Worm (Caenorhabditis elegans) whole organism, L3 larva: ENCODE data around the gene C47A10.16.

Source experiments
- aly-2 ChIP-seq: fragments of 150-350 bp; optimal IDR thresholded peaks from 2 replicates; lab custom pipeline; 2014; ENCODE audit warnings: missing biosample characterization, missing genetic modification characterization
- ama-1 ChIP-seq: fragments of 150-350 bp; optimal IDR thresholded peaks from 2 replicates; lab custom pipeline; 2018
- ceh-16 ChIP-seq: sonication (generic microtip); optimal IDR thresholded peaks from 2 replicates; lab custom pipeline; 2017; ENCODE audit warnings: missing biosample characterization, missing genetic modification characterization
- ceh-28 ChIP-seq: fragments of 150-350 bp; optimal IDR thresholded peaks from 2 replicates; lab custom pipeline; 2014; ENCODE audit warnings: missing biosample characterization, missing genetic modification reagents, missing genetic modification characterization
- ceh-82 ChIP-seq: fragments of 150-350 bp; optimal IDR thresholded peaks from 2 replicates; lab custom pipeline; 2014; ENCODE audit warnings: missing biosample characterization, missing genetic modification characterization
- daf-12 ChIP-seq: fragments of 150-350 bp; optimal IDR thresholded peaks from 2 replicates; lab custom pipeline; 2014; ENCODE audit warnings: missing biosample characterization, missing genetic modification reagents, missing genetic modification characterization
- egl-27 ChIP-seq: sonication (generic microtip); optimal IDR thresholded peaks from 4 replicates; lab custom pipeline; 2017; ENCODE audit warnings: missing biosample characterization, missing genetic modification reagents, missing genetic modification characterization
- egl-5 ChIP-seq: fragments of 150-350 bp; optimal IDR thresholded peaks from 2 replicates; lab custom pipeline; 2017; ENCODE audit warnings: missing biosample characterization, missing genetic modification reagents, missing genetic modification characterization, inconsistent platforms
- elt-1 ChIP-seq: fragments of 150-350 bp; optimal IDR thresholded peaks from 2 replicates; lab custom pipeline; 2014; ENCODE audit warnings: missing biosample characterization, missing genetic modification characterization
- elt-2 ChIP-seq: sonication (generic microtip); optimal IDR thresholded peaks from 2 replicates; lab custom pipeline; 2016; ENCODE audit warnings: missing genetic modification reagents, mild to moderate bottlenecking, missing genetic modification characterization, missing compliant biosample characterization
- fkh-10 ChIP-seq: sonication (generic microtip); optimal IDR thresholded peaks from 2 replicates; lab custom pipeline; 2017; ENCODE audit warnings: missing biosample characterization, missing genetic modification reagents, missing genetic modification characterization
- fkh-2 ChIP-seq: fragments of 150-350 bp; optimal IDR thresholded peaks from 2 replicates; lab custom pipeline; 2014; ENCODE audit warnings: missing biosample characterization, missing genetic modification reagents, missing genetic modification characterization
- fos-1 ChIP-seq: fragments of 150-350 bp; optimal IDR thresholded peaks from 2 replicates; lab custom pipeline; 2014; ENCODE audit warnings: missing biosample characterization, missing genetic modification characterization
- hmg-11 ChIP-seq: sonication (generic microtip); optimal IDR thresholded peaks from 2 replicates; lab custom pipeline; 2016; ENCODE audit warnings: missing genetic modification characterization, missing compliant biosample characterization
- jun-1 ChIP-seq: fragments of 150-350 bp; optimal IDR thresholded peaks from 2 replicates; lab custom pipeline; 2014; ENCODE audit warnings: missing biosample characterization, missing genetic modification reagents, missing genetic modification characterization
- lin-15B ChIP-seq: fragments of 150-350 bp; optimal IDR thresholded peaks from 2 replicates; lab custom pipeline; 2014; ENCODE audit warnings: missing biosample characterization, missing genetic modification characterization
- lin-39 ChIP-seq: fragments of 150-350 bp; optimal IDR thresholded peaks from 2 replicates; lab custom pipeline; 2018; ENCODE audit warnings: missing biosample characterization, missing genetic modification reagents, missing genetic modification characterization
- lsy-12 ChIP-seq: sonication (generic microtip); optimal IDR thresholded peaks from 2 replicates; lab custom pipeline; 2016; ENCODE audit warnings: mild to moderate bottlenecking, missing genetic modification characterization, missing compliant biosample characterization
- mdl-1 ChIP-seq: fragments of 150-350 bp; optimal IDR thresholded peaks from 2 replicates; lab custom pipeline; 2014; ENCODE audit warnings: missing biosample characterization, missing genetic modification characterization
- mml-1 ChIP-seq: fragments of 150-350 bp; sonication (generic microtip); optimal IDR thresholded peaks from 3 replicates; lab custom pipeline; 2014; ENCODE audit warnings: missing biosample characterization, missing genetic modification characterization
- nfya-1 ChIP-seq: sonication (generic microtip); optimal IDR thresholded peaks from 2 replicates; lab custom pipeline; 2017; ENCODE audit warnings: missing genetic modification characterization, mild to moderate bottlenecking, missing compliant biosample characterization, antibody characterized with exemption, moderate library complexity; ENCODE audit not compliant: insufficient read depth
- nhr-11 ChIP-seq: fragments of 150-350 bp; optimal IDR thresholded peaks from 2 replicates; lab custom pipeline; 2014; ENCODE audit warnings: missing biosample characterization, missing genetic modification characterization
- nhr-12 ChIP-seq: fragments of 150-350 bp; optimal IDR thresholded peaks from 2 replicates; lab custom pipeline; 2014; ENCODE audit warnings: missing biosample characterization, missing genetic modification characterization
- nhr-23 ChIP-seq: fragments of 150-350 bp; optimal IDR thresholded peaks from 2 replicates; lab custom pipeline; 2014; ENCODE audit warnings: missing biosample characterization, missing genetic modification reagents, missing genetic modification characterization
- nhr-237 ChIP-seq: fragments of 150-350 bp; optimal IDR thresholded peaks from 2 replicates; lab custom pipeline; 2014; ENCODE audit warnings: missing biosample characterization, missing genetic modification characterization
- nhr-25 ChIP-seq: sonication (generic microtip); optimal IDR thresholded peaks from 2 replicates; lab custom pipeline; 2017; ENCODE audit warnings: missing biosample characterization, missing genetic modification characterization
- nhr-28 ChIP-seq: fragments of 150-350 bp; optimal IDR thresholded peaks from 2 replicates; lab custom pipeline; 2014; ENCODE audit warnings: missing biosample characterization, missing genetic modification characterization
- nhr-43 ChIP-seq: sonication (generic microtip); optimal IDR thresholded peaks from 2 replicates; lab custom pipeline; 2016; ENCODE audit warnings: mild to moderate bottlenecking, missing genetic modification characterization, missing compliant biosample characterization; ENCODE audit not compliant: poor library complexity, severe bottlenecking
- nhr-67 ChIP-seq: fragments of 150-350 bp; optimal IDR thresholded peaks from 2 replicates; lab custom pipeline; 2014; ENCODE audit warnings: missing biosample characterization, missing genetic modification characterization
- nhr-76 ChIP-seq: fragments of 150-350 bp; sonication (generic microtip); optimal IDR thresholded peaks from 5 replicates; lab custom pipeline; 2014; ENCODE audit warnings: missing biosample characterization, missing genetic modification characterization
- nhr-77 ChIP-seq: fragments of 150-350 bp; optimal IDR thresholded peaks from 2 replicates; lab custom pipeline; 2014; ENCODE audit warnings: missing biosample characterization, missing genetic modification characterization
- pha-4 ChIP-seq: fragments of 150-350 bp; optimal IDR thresholded peaks from 2 replicates; lab custom pipeline; 2014; ENCODE audit warnings: missing biosample characterization, missing genetic modification reagents, missing genetic modification characterization
- pqm-1 ChIP-seq: fragments of 150-350 bp; optimal IDR thresholded peaks from 2 replicates; lab custom pipeline; 2017; ENCODE audit warnings: missing biosample characterization, missing genetic modification characterization, inconsistent platforms
- sea-2 ChIP-seq: fragments of 150-350 bp; sonication (generic microtip); optimal IDR thresholded peaks from 4 replicates; lab custom pipeline; 2014; ENCODE audit warnings: missing biosample characterization, missing genetic modification reagents, missing genetic modification characterization
- skn-1 ChIP-seq: fragments of 150-350 bp; optimal IDR thresholded peaks from 2 replicates; lab custom pipeline; 2014; ENCODE audit warnings: missing biosample characterization, missing genetic modification characterization
- snpc-4 ChIP-seq: fragments of 150-350 bp; optimal IDR thresholded peaks from 2 replicates; lab custom pipeline; 2014; ENCODE audit warnings: missing biosample characterization, missing genetic modification characterization
- unc-39 ChIP-seq: sonication (generic microtip); optimal IDR thresholded peaks from 4 replicates; lab custom pipeline; 2017; ENCODE audit warnings: missing biosample characterization, missing genetic modification characterization
- unc-62 ChIP-seq: fragments of 150-350 bp; sonication (generic microtip); optimal IDR thresholded peaks from 4 replicates; lab custom pipeline; 2014; ENCODE audit warnings: missing biosample characterization, missing genetic modification reagents, missing genetic modification characterization
- zag-1 ChIP-seq: fragments of 150-350 bp; optimal IDR thresholded peaks from 2 replicates; lab custom pipeline; 2014; ENCODE audit warnings: missing biosample characterization, missing genetic modification characterization
- ztf-4 ChIP-seq: fragments of 150-350 bp; optimal IDR thresholded peaks from 2 replicates; lab custom pipeline; 2014; ENCODE audit warnings: missing biosample characterization, missing genetic modification characterization

The C47A10.16 gene

DNA sequence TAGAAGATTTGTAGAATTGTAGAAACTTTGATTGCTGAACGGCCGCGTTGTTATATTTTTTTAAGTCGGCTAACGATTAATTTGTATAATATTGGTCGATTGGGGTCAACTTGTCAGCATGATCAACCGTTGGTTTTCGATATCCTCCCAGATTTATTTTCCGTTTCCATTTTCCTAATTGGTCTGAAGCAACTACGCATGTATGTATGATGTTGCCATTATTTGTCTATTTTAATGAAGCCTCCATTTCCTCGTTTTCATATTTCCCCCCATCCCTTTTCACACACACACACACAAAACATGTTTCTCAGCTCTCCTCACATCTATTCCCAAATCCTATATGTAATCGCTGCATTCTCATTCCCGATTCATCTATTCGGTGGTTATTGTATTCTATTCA, 35.6 kb upstream of the C47A10.16 start, which contains the start of gene srh-287:
srh-287 (plus strand) TSS at position 301 of the 400 bp plus-strand sequence.
- no peak for TF ChIP-seq egl-5
- no peak for TF ChIP-seq pha-4 (tag; lab: Kevin White, UChicago)
- no peak for TF ChIP-seq aly-2 (tag; lab: Kevin White, UChicago)
- no peak for TF ChIP-seq nhr-11 (tag; lab: Kevin White, UChicago)
- TF ChIP-seq nhr-43 (tag; lab: Kevin White, UChicago) = no peak
- no peak for TF ChIP-seq pqm-1 (tag; lab: Kevin White, UChicago)
- TF ChIP-seq nhr-76 (tag; lab: Kevin White, UChicago) = no peak
- TF ChIP-seq mdl-1 (tag; lab: Kevin White, UChicago) = no peak
- TF ChIP-seq nhr-237 (tag; lab: Kevin White, UChicago) = no peak
- TF ChIP-seq egl-27 (tag; lab: Kevin White, UChicago) = no peak
- TF ChIP-seq daf-12 (tag; lab: Kevin White, UChicago) = no peak
- TF ChIP-seq, all 47 proteins: peak for 0

DNA sequence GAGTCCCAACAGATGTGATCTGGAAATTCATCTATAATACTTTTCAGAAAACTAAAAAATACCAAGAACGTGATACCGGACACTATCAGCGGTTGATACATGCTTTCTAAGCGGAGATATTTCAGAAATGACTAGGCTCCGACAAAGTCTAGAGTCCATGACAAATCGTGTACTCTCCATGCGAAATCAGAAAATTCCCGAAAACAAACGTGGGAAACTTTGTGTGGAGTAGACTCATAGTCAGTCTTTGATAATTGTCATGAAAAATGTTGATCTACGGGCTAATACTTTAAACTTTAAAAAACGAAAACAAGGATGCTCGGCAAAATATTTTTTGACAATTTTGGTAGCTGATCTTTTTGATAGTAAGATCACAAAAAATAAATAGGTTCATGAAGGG, 33.8 kb upstream of the C47A10.16 start, which contains the start of gene srx-18:
srx-18 (minus strand) TSS at position 101 of the 400 bp plus-strand sequence.
- no peak for TF ChIP-seq ceh-16 (tag; lab: Kevin White, UChicago)
- TF ChIP-seq elt-2 (tag; lab: Kevin White, UChicago) = no peak
- no peak for TF ChIP-seq nhr-28
- no peak for TF ChIP-seq egl-27 (tag; lab: Kevin White, UChicago)
- no peak for TF ChIP-seq nhr-11 (tag; lab: Kevin White, UChicago)
- no peak for TF ChIP-seq ceh-28
- no peak for TF ChIP-seq hmg-11 (tag; lab: Kevin White, UChicago)
- TF ChIP-seq unc-39 (tag; lab: Kevin White, UChicago) = no peak
- TF ChIP-seq nhr-237 (tag; lab: Kevin White, UChicago) = no peak
- no peak for TF ChIP-seq snpc-4 (tag; lab: Kevin White, UChicago)
- TF ChIP-seq zag-1 (tag; lab: Kevin White, UChicago) = no peak
- TF ChIP-seq lin-39 = no peak
- TF ChIP-seq mdl-1 (tag; lab: Kevin White, UChicago) = no peak
- no peak for TF ChIP-seq jun-1 (tag; lab: Kevin White, UChicago)
- TF ChIP-seq nhr-12 (tag; lab: Kevin White, UChicago) = no peak
- TF ChIP-seq aly-2 (tag; lab: Kevin White, UChicago) = no peak
- TF ChIP-seq nhr-23 = no peak
- no peak for TF ChIP-seq nhr-76 (tag; lab: Kevin White, UChicago)

DNA sequence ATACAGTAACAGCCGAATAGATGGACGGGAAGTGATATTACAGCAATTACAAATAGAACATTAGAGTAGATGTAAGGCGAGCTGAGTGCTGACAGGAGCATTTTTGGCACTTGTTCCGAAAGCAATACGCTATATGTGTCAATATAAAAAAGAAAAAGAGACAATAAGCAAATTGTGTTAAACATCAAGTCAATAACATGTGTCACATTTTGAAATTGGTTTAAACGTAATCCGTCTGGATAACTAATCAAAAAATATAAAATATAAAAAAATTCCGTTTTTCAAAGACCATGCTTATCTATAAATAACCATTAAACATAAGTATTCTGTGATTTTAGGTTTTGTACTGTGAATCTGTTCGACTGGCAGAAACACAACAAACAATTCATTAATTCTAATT, 30.7 kb upstream of the C47A10.16 start, which contains the start of gene srh-288:
srh-288 (minus strand) TSS at position 101 of the 400 bp plus-strand sequence.
- TF ChIP-seq aly-2 (tag; lab: Kevin White, UChicago) (no peak), daf-12 (tag; lab: Kevin White, UChicago) (no peak), jun-1 (tag; lab: Kevin White, UChicago) (no peak), ama-1 (lab: Kevin White, UChicago) (no peak), fkh-10 (GFP tag; lab: Kevin White, UChicago) (no peak), elt-1 (tag; lab: Kevin White, UChicago) (no peak), skn-1 (tag; lab: Kevin White, UChicago) (no peak), nhr-11 (tag; lab: Kevin White, UChicago) (no peak), lsy-12 (tag; lab: Kevin White, UChicago) (no peak), nhr-12 (tag; lab: Kevin White, UChicago) (no peak), nhr-77 (tag; lab: Kevin White, UChicago) (no peak), nhr-23 (no peak), nhr-25 (tag; lab: Kevin White, UChicago) (no peak), nhr-67 (tag; lab: Kevin White, UChicago) (no peak), ceh-28 (no peak), fkh-2 (tag; lab: Kevin White, UChicago) (no peak), fos-1 (tag; lab: Kevin White, UChicago) (no peak), pha-4 (tag; lab: Kevin White, UChicago) (no peak)

DNA sequence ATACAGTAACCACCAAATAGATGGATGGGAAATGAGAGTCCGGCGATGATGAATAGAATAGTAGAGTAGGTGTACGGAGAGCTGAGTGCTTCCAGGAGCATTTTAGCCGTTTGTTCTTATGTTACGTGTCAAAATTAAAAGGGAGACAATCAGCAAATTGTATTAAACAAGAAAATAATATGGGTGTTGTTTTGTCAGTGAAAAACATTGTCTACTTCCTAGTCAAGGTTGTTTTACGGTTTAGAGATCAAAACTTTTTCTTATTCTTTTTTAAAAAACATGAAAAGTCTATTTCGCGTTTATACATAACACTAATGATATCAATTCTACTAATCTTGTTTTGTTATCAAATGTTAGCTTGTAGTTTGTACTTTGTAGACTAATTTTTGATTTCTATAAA, 29.0 kb upstream of the C47A10.16 start, which contains the start of gene srh-289:
srh-289 (minus strand) TSS at position 101 of the 400 bp plus-strand sequence.
- no peak for TF ChIP-seq daf-12 (tag; lab: Kevin White, UChicago)
- no peak for TF ChIP-seq jun-1 (tag; lab: Kevin White, UChicago)
- TF ChIP-seq nfya-1 (tag; lab: Kevin White, UChicago) = no peak
- no peak for TF ChIP-seq snpc-4 (tag; lab: Kevin White, UChicago)
- TF ChIP-seq ceh-82 (tag; lab: Kevin White, UChicago) = no peak
- TF ChIP-seq egl-5 = no peak
- no peak for TF ChIP-seq aly-2 (tag; lab: Kevin White, UChicago)
- TF ChIP-seq nhr-25 (tag; lab: Kevin White, UChicago) = no peak
- no peak for TF ChIP-seq lin-39
- TF ChIP-seq mml-1 (tag; lab: Kevin White, UChicago) = no peak
- no peak for TF ChIP-seq ama-1 (lab: Kevin White, UChicago)
- no peak for TF ChIP-seq pqm-1 (tag; lab: Kevin White, UChicago)
- TF ChIP-seq lin-15B (tag; lab: Kevin White, UChicago) = no peak
- no peak for TF ChIP-seq ceh-28
- no peak for TF ChIP-seq unc-62 (GFP tag; lab: Kevin White, UChicago)
- TF ChIP-seq elt-2 (tag; lab: Kevin White, UChicago) = no peak
- TF ChIP-seq sea-2 (GFP tag; lab: Kevin White, UChicago) = no peak
- TF ChIP-seq fkh-2 (tag; lab: Kevin White, UChicago) = no peak
- no peak for TF ChIP-seq ztf-4
- no peak for TF ChIP-seq nhr-237 (tag; lab: Kevin White, UChicago)
